Worm (Caenorhabditis elegans): ENCODE measurements around the gene Y54G2A.44.

Gene Y54G2A.44

DNA sequence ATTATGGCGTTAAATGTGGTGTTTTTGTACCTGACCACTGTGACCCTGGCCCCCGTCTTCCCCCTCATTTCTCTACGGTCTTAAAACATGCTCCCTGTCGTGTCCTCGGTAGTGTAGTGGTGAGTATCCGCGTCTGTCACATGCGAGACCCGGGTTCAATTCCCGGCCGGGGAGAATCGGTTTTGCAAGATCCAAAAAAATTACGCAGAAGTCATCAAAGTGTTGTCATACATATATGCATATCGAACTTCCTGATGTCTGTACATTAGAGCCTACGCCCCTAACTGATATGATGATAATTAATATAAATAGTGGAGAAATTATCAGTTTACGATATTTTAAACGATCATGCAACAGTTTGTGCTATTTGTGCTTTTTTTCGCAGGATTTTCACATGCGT, 3.9 kb downstream of the Y54G2A.44 start, which contains the start of gene Y54G2A.45 (continued):
- TF ChIP-seq nhr-47 (tag; optimal IDR thresholded peaks at IDR 0.05) (peak; percentile 57), ztf-4 (tag; optimal IDR thresholded peaks at IDR 0.05) (no peak), nhr-84 (tag; optimal IDR thresholded peaks at IDR 0.05) (no peak), nhr-11 (tag; optimal IDR thresholded peaks at IDR 0.05) (no peak), sox-4 (tag; optimal IDR thresholded peaks at IDR 0.05) (no peak), zag-1 (tag; optimal IDR thresholded peaks at IDR 0.05) (no peak), F16B12.6 (tag; optimal IDR thresholded peaks at IDR 0.05) (no peak), swsn-7 (tag; optimal IDR thresholded peaks at IDR 0.05) (peak; percentile 23), aha-1 (tag; optimal IDR thresholded peaks at IDR 0.05) (no peak), ama-1 (optimal IDR thresholded peaks at IDR 0.05) (no peak)

DNA sequence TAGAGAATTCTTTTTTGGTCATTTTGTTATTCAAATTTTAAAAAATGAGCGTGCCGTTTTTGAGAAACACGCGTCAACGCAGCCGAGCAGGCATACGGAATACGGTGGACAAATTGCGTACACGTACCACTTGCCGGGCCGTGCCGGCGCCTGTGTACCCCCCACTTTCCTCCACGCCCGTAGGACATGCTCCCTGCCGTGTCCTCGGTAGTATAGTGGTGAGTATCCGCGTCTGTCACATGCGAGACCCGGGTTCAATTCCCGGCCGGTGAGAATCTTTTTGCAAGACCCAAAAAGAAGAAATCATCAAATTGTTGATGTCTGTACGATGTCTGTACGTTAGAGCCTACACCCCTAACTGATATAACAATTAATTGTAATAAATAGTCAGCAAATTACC, 6.5 kb downstream of the Y54G2A.44 start:
- TF ChIP-seq nhr-84 (tag; optimal IDR thresholded peaks at IDR 0.05) (no peak), fkh-4 (tag; optimal IDR thresholded peaks at IDR 0.05; ENCODE audit: borderline replicate concordance) (no peak), sup-37 (GFP tag; optimal IDR thresholded peaks at IDR 0.05) (no peak), blmp-1 (tag; optimal IDR thresholded peaks at IDR 0.05) (no peak), tbx-2 (tag; optimal IDR thresholded peaks at IDR 0.05) (no peak), ceh-63 (GFP tag; optimal IDR thresholded peaks at IDR 0.05) (no peak), dpl-1 (GFP tag; optimal IDR thresholded peaks at IDR 0.05) (no peak), efl-1 (optimal IDR thresholded peaks at IDR 0.05) (no peak), efl-1 (GFP tag; optimal IDR thresholded peaks at IDR 0.05 in 1 of 2) (no peak)

DNA sequence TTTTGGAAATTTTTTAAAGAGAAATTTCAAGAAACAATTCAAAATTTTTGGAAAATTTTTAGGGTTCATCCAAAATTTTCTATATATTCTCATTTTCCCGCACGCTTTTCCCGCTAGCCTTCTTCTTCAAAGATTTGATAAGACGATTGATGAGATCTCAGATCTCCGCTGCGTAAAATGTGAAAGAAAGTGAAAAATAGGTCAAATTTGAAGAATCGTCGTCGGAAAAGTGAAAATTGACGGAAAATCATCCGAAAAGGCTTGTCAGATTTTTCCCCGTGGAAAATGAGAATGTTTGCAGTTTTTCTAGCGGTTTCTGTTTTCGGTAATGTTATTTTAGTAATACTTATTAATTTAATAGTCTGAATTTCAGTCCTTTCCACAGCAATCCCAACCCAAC, 7.5 kb downstream of the Y54G2A.44 start, which contains the start of gene Y54G2A.76:
TSS of gene Y54G2A.76 (plus strand) at position 203 of the 400 bp plus-strand sequence.
- TF ChIP-seq vab-15 (tag; optimal IDR thresholded peaks at IDR 0.05) (no peak), ces-1 (GFP tag; optimal IDR thresholded peaks at IDR 0.05) (no peak), blmp-1 (tag; optimal IDR thresholded peaks at IDR 0.05) (peak; percentile 99), unc-130 (tag; optimal IDR thresholded peaks at IDR 0.05) (no peak), pag-3 (tag; optimal IDR thresholded peaks at IDR 0.05; ENCODE audit: borderline replicate concordance, insufficient read depth) (no peak)

DNA sequence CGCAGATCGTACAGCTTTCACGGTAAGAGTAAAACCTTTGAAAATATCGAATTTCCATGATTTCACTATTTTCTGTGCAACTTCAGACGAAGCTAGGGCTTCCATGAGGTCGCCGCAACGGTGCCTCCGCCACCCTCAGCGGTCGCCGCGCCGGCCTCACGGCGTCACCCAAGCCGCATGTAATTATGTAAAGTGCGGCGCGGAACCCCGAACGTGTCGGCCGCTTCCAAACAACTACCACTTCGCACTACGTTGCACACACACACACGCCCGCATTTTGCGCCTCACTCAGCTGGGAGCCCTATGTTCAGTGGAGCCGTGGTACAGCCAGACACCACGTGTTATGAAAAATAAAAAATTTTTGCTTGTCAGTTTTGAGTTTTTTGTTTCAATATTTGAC, 15.4 kb downstream of the Y54G2A.44 start:
- TF ChIP-seq mdl-1 (tag; optimal IDR thresholded peaks at IDR 0.05) (no peak), jun-1 (tag; optimal IDR thresholded peaks at IDR 0.05) (no peak), elt-2 (tag; optimal IDR thresholded peaks at IDR 0.05) (no peak), ztf-4 (tag; optimal IDR thresholded peaks at IDR 0.05) (no peak), efl-3 (GFP tag; optimal IDR thresholded peaks at IDR 0.05) (no peak), aly-2 (tag; optimal IDR thresholded peaks at IDR 0.05) (no peak), fkh-4 (tag; optimal IDR thresholded peaks at IDR 0.05; ENCODE audit: borderline replicate concordance) (no peak), pax-3 (tag; optimal IDR thresholded peaks at IDR 0.05) (no peak), pqm-1 (tag; optimal IDR thresholded peaks at IDR 0.05) (no peak), C16A3.4 (tag; optimal IDR thresholded peaks at IDR 0.05) (no peak), unc-86 (tag; optimal IDR thresholded peaks at IDR 0.05) (no peak), snu-23 (GFP tag; optimal IDR thresholded peaks at IDR 0.05) (no peak), snpc-4 (tag; optimal IDR thresholded peaks at IDR 0.05) (no peak), efl-1 (optimal IDR thresholded peaks at IDR 0.05) (no peak), efl-1 (GFP tag; optimal IDR thresholded peaks at IDR 0.05 in 1 of 2) (no peak), ces-1 (GFP tag; optimal IDR thresholded peaks at IDR 0.05) (no peak), lin-35 (GFP tag; optimal IDR thresholded peaks at IDR 0.05) (no peak), zip-4 (GFP tag; optimal IDR thresholded peaks at IDR 0.05) (no peak)

DNA sequence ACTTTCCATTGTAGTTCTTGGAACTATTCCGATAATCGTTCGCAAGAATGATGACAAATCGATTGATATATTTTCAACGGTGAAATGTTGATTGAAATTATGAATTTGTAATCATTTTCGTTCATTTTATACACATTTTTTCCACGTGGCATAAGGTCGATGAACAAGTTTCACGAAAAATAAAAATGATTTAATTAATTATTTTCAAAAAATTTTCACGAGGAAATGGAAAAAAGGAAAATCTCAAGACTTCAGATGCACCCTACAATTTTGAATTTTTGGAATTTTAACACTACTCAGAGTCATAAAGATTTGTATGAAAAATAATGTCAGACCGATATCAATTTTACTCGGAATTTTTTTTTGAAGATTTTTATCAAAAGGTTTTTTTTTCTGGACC, 18.0 kb downstream of the Y54G2A.44 start, which contains the start of gene Y54G2A.13:
TSS of gene Y54G2A.13 (minus strand) at position 101 of the 400 bp plus-strand sequence.
- TF ChIP-seq ama-1 (optimal IDR thresholded peaks at IDR 0.05) (no peak), nhr-84 (tag; optimal IDR thresholded peaks at IDR 0.05) (no peak)
